Fruit fly (Drosophila melanogaster): ENCODE measurements around the gene CG14442.

CG14442 gene

DNA sequence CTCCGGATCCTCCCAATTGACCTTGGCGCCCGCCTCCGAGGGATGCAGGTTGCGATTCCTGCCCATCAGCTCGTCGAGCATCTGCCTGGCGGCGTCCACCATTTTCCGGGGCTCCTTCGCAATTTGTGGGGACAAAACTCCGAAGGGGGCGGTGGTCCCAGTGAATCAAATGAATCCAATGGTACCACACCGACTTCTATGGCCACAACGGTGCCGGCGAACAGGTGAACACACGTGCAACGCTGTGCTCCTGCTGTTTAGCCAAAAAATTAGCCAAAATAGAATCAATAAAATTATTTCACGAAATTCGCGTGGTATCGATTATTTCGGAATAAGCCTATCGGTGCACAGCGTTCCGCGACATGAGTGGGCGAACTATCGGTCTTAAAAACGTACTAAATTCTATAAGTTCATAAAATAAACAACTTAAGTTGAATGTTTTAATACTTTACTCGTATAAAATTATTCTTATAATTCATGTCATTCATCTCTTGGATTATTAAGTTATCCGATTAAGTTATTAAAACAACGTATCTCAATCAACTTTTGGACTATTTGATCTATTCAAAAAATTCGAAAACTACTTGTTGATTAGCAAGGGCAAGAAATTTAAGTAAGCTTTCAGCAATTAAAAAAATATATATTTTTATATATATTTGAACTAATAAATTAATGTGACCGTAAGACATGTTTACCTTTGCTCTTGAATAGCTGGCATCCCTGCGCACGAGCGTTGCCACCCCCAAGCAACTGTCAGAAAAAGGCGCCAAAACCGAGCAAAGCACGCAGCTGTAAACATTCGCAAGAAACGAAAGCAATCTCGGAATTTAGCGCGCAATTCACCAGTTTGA lies 20.9 kb downstream of the CG14442 start, which contains the start of the genes CG3198 and Mcm6:
Gene CG3198 (minus strand): TSS at position 337 of the 851 bp plus-strand sequence.
Gene Mcm6 (plus strand): TSS at position 751 of the 851 bp plus-strand sequence.
- TF ChIP-seq CG17801 (GFP tag; optimal IDR thresholded peaks at IDR 0.05; ENCODE audit: partially characterized antibody), result no peak

DNA sequence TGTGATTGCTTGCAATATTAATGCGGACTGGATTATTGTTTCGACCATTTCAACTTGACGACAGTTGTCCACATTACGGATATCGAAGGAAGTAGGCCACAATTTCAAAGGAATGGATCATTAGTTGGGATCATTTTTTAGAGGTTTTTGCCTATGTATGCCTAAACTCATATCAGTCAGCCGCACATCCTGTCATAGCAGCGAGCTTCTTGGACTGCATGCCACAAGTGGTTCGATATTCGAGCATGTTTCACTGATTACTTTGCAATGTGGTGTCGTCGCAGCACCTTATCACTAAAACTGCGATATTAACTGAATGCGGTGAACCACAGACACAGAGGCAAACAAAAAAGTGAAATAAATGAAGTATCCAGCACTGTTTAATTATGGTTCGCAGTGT lies 30.8 kb downstream of the CG14442 start:
- no peak for TF ChIP-seq CG17801 (GFP tag; optimal IDR thresholded peaks at IDR 0.05; ENCODE audit: partially characterized antibody)

DNA sequence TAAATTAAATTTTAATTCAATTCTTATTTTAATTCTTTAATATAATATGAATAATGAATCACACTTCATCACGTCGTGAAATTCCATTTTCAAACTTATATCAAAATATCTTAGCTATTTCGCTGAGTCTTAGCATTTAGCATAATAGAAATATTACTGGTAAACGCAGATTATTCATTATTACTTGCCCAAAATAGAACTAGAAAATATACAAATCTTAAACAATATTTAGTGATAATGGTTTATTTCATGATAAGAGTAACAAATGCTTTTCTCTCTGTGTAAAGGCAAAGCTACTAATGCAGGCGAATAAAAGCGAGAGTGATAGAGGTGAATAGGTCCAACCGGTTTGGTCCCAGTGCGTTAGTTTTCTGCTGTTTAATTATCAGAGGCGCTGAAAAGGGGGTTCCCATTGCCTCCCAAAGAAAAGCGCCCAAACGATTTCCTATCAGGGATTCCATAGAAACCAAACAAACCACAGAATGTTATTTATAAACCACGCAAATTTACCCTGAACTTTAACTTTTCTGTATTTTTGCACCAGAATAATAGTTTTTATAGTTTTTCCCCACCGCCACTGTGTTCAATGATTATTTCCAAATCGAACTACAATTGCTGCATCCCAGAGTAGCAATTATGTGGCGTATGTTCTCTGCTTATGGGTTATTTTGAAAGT lies 31.8 kb downstream of the CG14442 start:
- TF ChIP-seq CG17801 (GFP tag; optimal IDR thresholded peaks at IDR 0.05; ENCODE audit: partially characterized antibody), result no peak

DNA sequence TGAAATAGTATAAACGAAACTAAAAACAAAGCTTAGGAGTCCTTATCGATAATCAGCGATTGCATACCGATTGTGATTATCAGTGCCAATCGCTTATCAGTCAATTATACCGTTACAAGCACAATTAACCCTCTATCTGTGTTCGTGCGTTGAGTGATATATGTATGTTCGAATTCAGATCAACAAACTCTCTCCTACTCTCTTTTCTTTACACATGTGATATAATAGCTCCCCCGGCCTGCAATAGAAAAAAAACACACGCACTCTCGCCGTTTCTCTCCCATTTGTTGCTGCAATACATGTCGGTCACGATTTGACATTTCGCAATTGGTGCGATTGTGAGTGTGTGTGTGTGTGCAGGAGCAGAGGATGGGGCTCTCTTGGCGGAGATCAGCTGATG lies 32.4 kb downstream of the CG14442 start:
- TF ChIP-seq CG17801 (GFP tag; optimal IDR thresholded peaks at IDR 0.05; ENCODE audit: partially characterized antibody), result no peak

DNA sequence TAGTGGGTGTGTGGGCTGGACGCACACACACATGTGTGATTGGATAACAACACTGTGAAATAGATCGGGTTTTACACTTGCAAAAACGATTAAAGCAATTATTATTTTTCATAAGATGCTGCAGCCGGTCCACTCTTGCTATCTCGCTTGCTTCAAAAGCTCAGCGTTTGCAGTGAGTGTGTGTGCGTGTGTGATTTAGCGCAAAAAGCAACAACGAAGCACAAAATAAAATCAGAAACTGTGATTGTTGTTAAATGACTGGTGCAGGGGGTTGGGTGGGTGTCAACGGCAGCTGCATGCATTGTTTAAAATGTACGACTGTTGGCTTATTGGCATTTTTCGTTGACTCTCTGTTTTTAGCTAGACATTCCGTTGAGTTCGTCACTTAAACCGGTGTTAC lies 32.9 kb downstream of the CG14442 start:
- no peak for TF ChIP-seq CG17801 (GFP tag; optimal IDR thresholded peaks at IDR 0.05; ENCODE audit: partially characterized antibody)

DNA sequence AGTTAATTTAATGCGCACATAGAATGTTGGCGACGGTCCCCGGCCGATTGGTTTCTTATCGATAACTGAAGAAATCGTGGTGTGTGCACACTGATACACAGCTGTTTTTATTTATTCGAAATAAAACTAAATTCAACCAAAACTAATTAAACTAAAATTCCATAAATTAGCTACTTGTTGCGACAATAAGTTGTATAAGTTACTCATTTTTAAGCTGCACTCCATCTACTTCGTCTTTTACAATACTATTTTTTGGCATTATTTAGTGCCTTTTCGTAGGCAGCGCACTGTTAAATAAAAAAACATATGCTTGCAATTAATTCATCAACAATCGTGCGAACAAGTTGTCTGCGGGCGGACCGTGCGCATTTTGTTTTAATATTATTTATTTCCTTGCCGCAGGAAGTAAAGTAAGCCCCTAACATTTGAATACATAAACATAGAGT lies 33.4 kb downstream of the CG14442 start, which contains the start of the genes CG3224 and Ctr1A:
Gene CG3224 (minus strand): TSS at position 71 of the 446 bp plus-strand sequence.
Gene Ctr1A (plus strand): TSS at position 256 of the 446 bp plus-strand sequence.
- TF ChIP-seq CG17801 (GFP tag; optimal IDR thresholded peaks at IDR 0.05; ENCODE audit: partially characterized antibody), result no peak

DNA sequence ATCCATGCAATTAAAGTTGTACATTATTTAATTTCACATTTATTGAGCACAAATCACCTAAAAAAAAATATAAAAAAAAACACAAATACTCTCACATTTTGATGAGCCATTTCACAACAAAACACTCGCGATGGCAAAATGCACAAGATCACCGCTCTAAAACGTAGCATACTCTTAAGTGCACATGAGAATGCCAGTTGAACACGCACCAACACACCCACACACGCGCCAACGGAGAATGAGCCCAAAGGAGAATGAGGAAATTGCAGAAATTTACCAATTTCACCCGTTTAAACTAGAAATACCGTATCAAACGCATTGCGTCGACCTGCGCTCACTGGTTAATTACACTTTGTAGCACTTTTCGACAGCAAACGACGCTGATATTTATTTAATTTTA lies 34.9 kb downstream of the CG14442 start:
- no peak for TF ChIP-seq CG17801 (GFP tag; optimal IDR thresholded peaks at IDR 0.05; ENCODE audit: partially characterized antibody)

DNA sequence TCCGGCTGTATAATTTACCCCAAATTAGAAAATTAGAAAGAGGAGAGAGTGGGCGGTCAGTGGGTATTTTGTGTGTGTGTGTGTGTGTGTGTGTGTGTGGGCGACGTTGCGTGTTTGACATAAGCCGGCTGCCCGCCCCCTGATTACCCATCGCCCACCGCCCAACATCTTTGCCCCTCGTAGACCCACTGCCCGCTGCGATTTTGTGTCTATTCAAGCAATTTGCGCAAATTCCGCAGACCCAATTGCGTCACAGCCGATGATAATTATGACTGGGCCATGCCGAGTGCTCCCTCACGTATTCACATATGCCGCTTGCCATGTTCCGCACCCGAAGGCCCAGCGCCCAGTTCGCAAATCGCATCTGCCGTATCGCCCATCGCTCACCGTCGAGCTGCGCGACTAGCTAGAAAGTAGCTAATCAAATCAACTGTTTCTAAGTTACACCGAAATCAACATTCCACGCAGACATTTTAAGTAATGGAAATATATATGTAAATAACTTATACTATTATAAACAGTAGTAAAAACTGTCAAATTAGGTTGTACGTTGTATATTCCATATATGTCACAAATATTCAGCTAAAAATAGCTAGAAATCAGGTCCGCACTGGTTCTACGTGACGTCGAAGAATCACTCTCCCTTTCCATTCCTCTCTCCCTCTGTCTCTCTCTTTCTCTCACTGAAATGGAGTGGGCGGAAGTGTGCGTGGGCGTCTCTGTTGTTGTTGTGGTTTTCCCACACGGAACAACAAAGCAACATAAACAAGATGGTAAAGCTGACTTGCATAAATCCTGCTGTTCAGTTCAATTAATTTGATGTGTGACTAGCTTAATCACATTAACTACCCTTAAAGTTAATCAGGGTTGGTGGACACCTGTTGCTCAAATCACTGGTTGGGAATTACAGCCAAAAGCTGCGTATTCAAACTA lies 37.9 kb downstream of the CG14442 start:
- TF ChIP-seq CG17801 (GFP tag; optimal IDR thresholded peaks at IDR 0.05; ENCODE audit: partially characterized antibody), result peak; percentile 78

DNA sequence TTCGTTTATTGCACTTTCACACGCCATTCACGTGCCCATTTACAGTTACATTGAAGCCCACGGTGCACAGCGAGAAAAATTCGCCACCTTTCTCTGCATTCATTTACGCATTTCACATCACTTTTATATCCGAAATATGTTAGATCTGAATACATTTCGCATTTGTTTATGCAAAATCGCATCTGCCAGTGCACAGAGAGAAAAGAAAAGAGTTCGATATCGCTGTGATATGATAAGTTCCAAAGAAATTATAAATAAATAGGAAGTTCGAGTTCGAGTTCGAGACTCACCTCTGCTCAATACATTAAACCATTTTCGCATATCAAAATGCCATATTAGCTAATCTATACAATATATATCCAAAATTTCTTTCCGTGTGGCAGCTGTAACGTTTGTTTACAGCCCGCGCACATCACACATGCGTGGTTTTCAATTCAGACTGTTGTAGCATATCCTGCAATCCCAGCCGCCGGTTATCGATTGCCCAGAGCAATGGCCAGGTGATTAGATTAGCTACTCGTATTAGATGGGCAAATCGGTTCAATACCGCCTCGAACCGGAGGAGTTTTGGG lies 38.7 kb downstream of the CG14442 start:
- TF ChIP-seq CG17801 (GFP tag; optimal IDR thresholded peaks at IDR 0.05; ENCODE audit: partially characterized antibody), result peak; percentile 93

DNA sequence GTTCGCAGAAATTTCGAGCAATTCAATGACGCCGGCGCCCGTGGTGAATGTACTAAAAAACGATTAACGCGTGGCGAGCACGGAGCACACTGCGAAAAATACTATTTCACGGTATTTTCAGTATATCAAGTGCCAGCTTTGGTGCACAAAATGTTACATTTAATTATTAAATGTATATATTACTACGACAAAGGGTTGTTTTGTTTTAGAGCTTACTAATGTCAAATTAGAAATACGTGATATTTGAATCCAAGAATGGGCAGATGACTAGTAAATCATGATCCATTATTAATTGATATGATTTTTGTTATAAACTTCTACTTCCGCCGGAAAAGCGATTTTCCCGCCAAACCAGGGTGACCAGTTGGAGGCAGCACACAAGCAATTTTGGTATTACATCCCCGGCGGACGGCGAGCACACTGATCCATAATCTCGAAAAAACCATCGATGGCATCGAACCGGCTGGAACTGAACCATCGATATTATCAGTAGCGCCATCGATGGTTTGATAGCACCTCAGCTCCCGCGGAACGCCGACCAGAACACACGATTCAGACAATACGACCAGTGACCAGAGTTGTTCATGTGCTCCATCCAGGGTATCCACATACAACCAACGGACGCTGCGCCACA lies 40.5 kb downstream of the CG14442 start, which contains the start of the genes CG3226 and Cdc7:
Gene CG3226 (minus strand): TSS at position 51 of the 634 bp plus-strand sequence.
Gene Cdc7 (plus strand): TSS at position 344 of the 634 bp plus-strand sequence.
- TF ChIP-seq CG17801 (GFP tag; optimal IDR thresholded peaks at IDR 0.05; ENCODE audit: partially characterized antibody), result peak; percentile 78

DNA sequence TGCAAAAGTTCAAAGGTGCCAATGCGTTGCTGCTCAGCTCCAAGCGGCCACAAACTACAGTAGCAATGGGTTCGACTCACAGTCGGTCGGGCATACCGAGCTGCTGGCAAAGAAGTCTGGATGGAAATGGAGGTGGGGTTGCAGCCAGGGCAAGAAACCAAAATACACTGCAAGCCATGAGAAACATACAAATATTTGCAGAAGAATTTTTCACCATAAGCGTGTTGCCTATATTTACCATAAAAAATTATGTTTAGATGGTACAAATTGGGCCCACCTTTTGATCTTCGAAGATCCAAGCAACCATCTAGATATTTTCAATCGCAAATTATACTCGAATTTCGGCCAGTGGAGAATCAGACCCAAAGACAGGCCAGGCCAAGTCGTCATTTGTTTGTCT lies 48.0 kb downstream of the CG14442 start:
- TF ChIP-seq CG17801 (GFP tag; optimal IDR thresholded peaks at IDR 0.05; ENCODE audit: partially characterized antibody), result no peak

DNA sequence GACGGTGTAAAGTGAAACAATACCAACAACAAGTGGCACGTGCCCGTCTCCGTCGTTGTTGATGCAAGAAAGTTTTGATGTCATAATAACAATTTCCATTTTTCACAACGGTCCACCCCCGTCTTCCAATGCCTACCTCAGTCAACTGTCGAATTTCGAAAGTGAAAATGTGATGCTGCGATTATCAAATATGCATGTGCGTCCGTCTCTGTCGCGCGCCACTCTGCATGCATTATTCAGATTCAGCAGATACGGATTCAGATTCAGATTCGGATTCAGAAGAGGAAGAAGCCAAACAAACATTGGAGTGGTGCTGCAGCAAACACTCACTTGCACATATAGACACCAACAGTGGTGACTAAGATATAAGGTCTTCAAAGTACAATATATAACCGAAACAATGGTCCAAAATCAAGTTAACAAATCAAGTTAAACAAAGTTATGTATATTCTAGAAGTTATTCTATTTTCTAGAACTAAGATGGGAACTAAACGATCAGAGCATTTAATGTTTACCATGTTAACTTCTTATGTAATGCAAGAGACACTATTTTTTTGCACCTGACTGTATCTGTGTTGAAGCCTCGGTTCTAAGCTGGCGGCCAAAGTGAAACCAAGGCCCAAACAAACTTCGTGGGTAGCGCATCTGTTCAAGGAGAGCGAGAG lies 52.1 kb downstream of the CG14442 start:
- TF ChIP-seq CG17801 (GFP tag; optimal IDR thresholded peaks at IDR 0.05; ENCODE audit: partially characterized antibody), result no peak

DNA sequence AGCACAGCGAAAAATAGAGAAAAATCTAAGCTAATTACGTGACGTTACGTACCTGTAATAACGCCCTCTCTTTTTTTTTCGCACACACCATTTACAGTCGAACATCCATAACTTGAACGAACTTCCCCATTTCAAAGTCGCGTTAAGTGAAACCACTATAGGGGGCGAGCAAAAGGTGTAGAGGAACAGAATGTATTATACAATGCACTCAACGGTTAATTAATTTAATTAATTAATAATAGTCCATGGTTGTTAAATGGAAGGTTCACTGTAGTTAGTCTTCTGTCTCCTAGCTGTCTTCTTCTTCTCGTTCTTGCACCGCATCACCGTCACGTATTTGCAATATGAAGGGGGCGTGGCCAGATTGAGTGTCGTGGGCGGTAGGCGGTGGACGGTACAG lies 53.2 kb downstream of the CG14442 start:
- peak; percentile 81 for TF ChIP-seq CG17801 (GFP tag; optimal IDR thresholded peaks at IDR 0.05; ENCODE audit: partially characterized antibody)
